Fruit fly (Drosophila melanogaster) whole organism, embryonic: ENCODE measurements around the gene Cyp313a5.

ENCODE experiments used
- BEAF-32 ChIP-seq: fragments of 200-800 bp; sonication (Bioruptor generic); optimal IDR thresholded peaks from 3 replicates; lab custom pipeline; 2017; ENCODE audit warnings: missing biosample characterization, missing genetic modification characterization, mild to moderate bottlenecking, moderate library complexity, missing genetic modification reagents
- CG17359 ChIP-seq: fragments of 200-800 bp; sonication (Bioruptor generic); optimal IDR thresholded peaks from 3 replicates; lab custom pipeline; 2018; ENCODE audit warnings: missing biosample characterization, mild to moderate bottlenecking, missing genetic modification characterization, moderate library complexity
- CG32772 ChIP-seq: fragments of 200-800 bp; sonication (Bioruptor generic); IDR thresholded peaks from 2 replicates; pipeline ENCODE4 v1.3.6; 2022; ENCODE audit warnings: missing biosample characterization, missing genetic modification characterization
- CG7786 ChIP-seq: fragments of 200-800 bp; sonication (Bioruptor generic); optimal IDR thresholded peaks from 2 replicates; lab custom pipeline; 2016; ENCODE audit warnings: missing biosample characterization, missing genetic modification characterization
- CG9727 ChIP-seq: fragments of 200-800 bp; sonication (Bioruptor generic); optimal IDR thresholded peaks from 3 replicates; lab custom pipeline; 2017; ENCODE audit warnings: missing biosample characterization, mild to moderate bottlenecking, missing genetic modification characterization
- ERR ChIP-seq: fragments of 200-800 bp; sonication (Bioruptor generic); optimal IDR thresholded peaks from 2 replicates; lab custom pipeline; 2016; ENCODE audit warnings: missing biosample characterization, missing genetic modification characterization
- HLH4C ChIP-seq: fragments of 200-800 bp; sonication (Bioruptor generic); IDR thresholded peaks from 3 replicates; pipeline ENCODE4 v1.3.6; 2022; ENCODE audit warnings: missing biosample characterization, missing genetic modification characterization; ENCODE audit not compliant: partially characterized antibody
- Oli ChIP-seq: fragments of 200-800 bp; sonication (Bioruptor generic); optimal IDR thresholded peaks from 2 replicates; lab custom pipeline; 2018; ENCODE audit warnings: missing biosample characterization, mild to moderate bottlenecking, missing genetic modification characterization, moderate library complexity
- br ChIP-seq: fragments of >200 bp; optimal IDR thresholded peaks from 2 replicates; lab custom pipeline; 2017
- row ChIP-seq: fragments of 200-800 bp; sonication (Bioruptor generic); IDR thresholded peaks from 3 replicates; pipeline ENCODE4 v1.3.6; 2022; ENCODE audit warnings: missing biosample characterization, missing genetic modification characterization
- tap ChIP-seq: fragments of 200-800 bp; optimal IDR thresholded peaks from 3 replicates; lab custom pipeline; 2019; ENCODE audit warnings: missing biosample characterization, mild to moderate bottlenecking, missing genetic modification characterization, moderate library complexity

DNA sequence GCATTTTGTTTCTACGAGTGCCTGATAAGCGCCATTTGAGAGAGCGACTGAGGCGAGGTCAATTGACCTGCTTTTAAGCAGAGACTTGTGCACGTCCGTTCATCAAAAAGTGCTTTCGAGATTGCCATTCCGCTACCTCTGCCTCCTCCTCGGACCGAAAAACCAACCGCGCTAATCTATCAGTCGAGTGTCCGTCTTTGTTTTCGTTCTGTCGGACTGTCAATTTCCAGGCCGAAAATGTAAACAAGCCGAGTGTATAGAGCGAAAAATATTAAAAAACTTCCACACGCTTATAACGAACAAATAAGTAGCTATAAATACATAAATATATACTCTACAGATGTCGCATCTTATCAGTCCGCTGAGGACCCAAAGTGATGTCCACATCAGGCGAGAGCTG lies 24.5 kb upstream of the Cyp313a5 start:
- no peak for TF ChIP-seq BEAF-32 (GFP tag; lab: Kevin White, UChicago)
- TF ChIP-seq ERR (GFP tag; lab: Kevin White, UChicago), result no peak
- no peak for TF ChIP-seq CG32772 (GFP tag; lab: Robert Waterston, UW)
- no peak for TF ChIP-seq CG9727 (GFP tag; lab: Kevin White, UChicago)
- no peak for TF ChIP-seq CG17359 (tag; lab: Kevin White, UChicago)
- TF ChIP-seq Oli (tag; lab: Kevin White, UChicago), result no peak
- no peak for TF ChIP-seq CG7786 (GFP tag; lab: Kevin White, UChicago)
- TF ChIP-seq HLH4C, result no peak
- no peak for TF ChIP-seq br (lab: Kevin White, UChicago)
- TF ChIP-seq tap, result no peak
- TF ChIP-seq row, result no peak
